Worm (Caenorhabditis elegans) whole organism, L1 larva: ENCODE data around the gene vps-32.1.

Experiments used
- egl-27 ChIP-seq, 2 experiments: fragments of 150-350 bp in 1 of 2; sonication (generic microtip); optimal IDR thresholded peaks; 3 replicates each; lab custom pipeline; 2017 to 2018; ENCODE audit warnings: missing biosample characterization in 2 of 2, missing genetic modification characterization in 2 of 2, missing genetic modification reagents in 2 of 2
- elt-2 ChIP-seq: sonication (generic microtip); optimal IDR thresholded peaks from 2 replicates; lab custom pipeline; 2016; ENCODE audit warnings: missing genetic modification characterization, mild to moderate bottlenecking, inconsistent platforms, missing compliant biosample characterization, missing genetic modification reagents
- elt-3 ChIP-seq, 6 experiments: fragments of 150-350 bp in 1 of 6; sonication (generic microtip); optimal IDR thresholded peaks; 2 replicates each; lab custom pipeline; 2017 to 2018; ENCODE audit warnings: missing biosample characterization in 6 of 6, missing genetic modification characterization in 6 of 6, inconsistent platforms in 1 of 6
- isw-1 ChIP-seq: fragments of 200-800 bp; sonication (Bioruptor generic); IDR thresholded peaks from 2 replicates; pipeline ENCODE4 v1.3.6; 2022; ENCODE audit warnings: missing genetic modification characterization, missing compliant biosample characterization
- lsy-2 ChIP-seq, 2 experiments: fragments of 150-350 bp; optimal IDR thresholded peaks; 2 replicates each; lab custom pipeline; 2014; ENCODE audit warnings: missing biosample characterization in 2 of 2, missing genetic modification characterization in 2 of 2
- mdl-1 ChIP-seq, 2 experiments: fragments of 150-350 bp; optimal IDR thresholded peaks; 2 replicates each; lab custom pipeline; 2014 to 2017; ENCODE audit warnings: missing biosample characterization in 2 of 2, missing genetic modification characterization in 2 of 2, inconsistent platforms in 1 of 2
- nhr-11 ChIP-seq: fragments of 150-350 bp; optimal IDR thresholded peaks from 2 replicates; lab custom pipeline; 2014; ENCODE audit warnings: missing biosample characterization, missing genetic modification characterization
- nhr-84 ChIP-seq: sonication (generic microtip); optimal IDR thresholded peaks from 2 replicates; lab custom pipeline; 2017; ENCODE audit warnings: missing biosample characterization, missing genetic modification characterization
- pqm-1 ChIP-seq: sonication (generic microtip); optimal IDR thresholded peaks from 3 replicates; lab custom pipeline; 2017; ENCODE audit warnings: missing biosample characterization, missing genetic modification characterization
- unc-62 ChIP-seq: fragments of 150-350 bp; optimal IDR thresholded peaks from 2 replicates; lab custom pipeline; 2014; ENCODE audit warnings: missing biosample characterization, missing genetic modification reagents, missing genetic modification characterization
- ztf-11 ChIP-seq, 2 experiments: sonication (generic microtip); optimal IDR thresholded peaks; 2 replicates each; lab custom pipeline; 2016 to 2017; ENCODE audit warnings: missing genetic modification characterization in 2 of 2, missing biosample characterization in 1 of 2, missing compliant biosample characterization in 1 of 2

- TF ChIP-seq nhr-11 (tag; lab: Kevin White, UChicago), result no peak
- TF ChIP-seq isw-1 (GFP tag; lab: Robert Waterston, UW), result no peak
- TF ChIP-seq ztf-11 (tag; optimal IDR thresholded peaks at IDR 0.05; lab: Kevin White, UChicago), result no peak
- no peak for TF ChIP-seq pqm-1
- TF ChIP-seq elt-2, result no peak
- no peak for TF ChIP-seq unc-62
- no peak for TF ChIP-seq nhr-84 (tag; lab: Kevin White, UChicago)
- no peak for TF ChIP-seq elt-3 (tag; optimal IDR thresholded peaks at IDR 0.05; lab: Kevin White, UChicago)
- TF ChIP-seq mdl-1 (tag; optimal IDR thresholded peaks at IDR 0.05; lab: Kevin White, UChicago), result no peak
- TF ChIP-seq egl-27 (tag; optimal IDR thresholded peaks at IDR 0.05; lab: Kevin White, UChicago), result no peak
- TF ChIP-seq lsy-2 (tag; optimal IDR thresholded peaks at IDR 0.05; lab: Kevin White, UChicago), result no peak
Observed at ce11 chrII:6629775-6630174, 40.3 kb downstream of the vps-32.1 start.
